Worm (Caenorhabditis elegans): Measurements from ENCODE around the gene B0303.7.

B0303.7 gene

ce11 chrIII:8718592-8718991 lies 25.2 kb downstream of the B0303.7 start:
- no peak for TF ChIP-seq Y48G9A.11 (GFP tag; IDR thresholded peaks at IDR 0.05)
- no peak for TF ChIP-seq hif-1 (tag; optimal IDR thresholded peaks at IDR 0.05)
- TF ChIP-seq fos-1 (tag; optimal IDR thresholded peaks at IDR 0.05), result no peak
- peak; percentile 47 for TF ChIP-seq T20F7.1 (GFP tag; optimal IDR thresholded peaks at IDR 0.05)
- TF ChIP-seq dve-1 (tag; optimal IDR thresholded peaks at IDR 0.05; ENCODE audit: insufficient read depth), result peak; percentile 49
- peak; percentile 9 for TF ChIP-seq aha-1 (tag)
- TF ChIP-seq pqm-1 (tag; optimal IDR thresholded peaks at IDR 0.05), result peak; percentile 67
- no peak for TF ChIP-seq daf-16 (GFP tag; optimal IDR thresholded peaks at IDR 0.05)
- TF ChIP-seq daf-16 (tag; optimal IDR thresholded peaks at IDR 0.05), result peak; percentile 72
- TF ChIP-seq hlh-30 (tag; optimal IDR thresholded peaks at IDR 0.05; ENCODE audit: insufficient read depth), result no peak
- TF ChIP-seq skn-1 (tag; optimal IDR thresholded peaks at IDR 0.05), result no peak
- peak; percentile 19 for TF ChIP-seq nhr-77 (tag; optimal IDR thresholded peaks at IDR 0.05)

DNA sequence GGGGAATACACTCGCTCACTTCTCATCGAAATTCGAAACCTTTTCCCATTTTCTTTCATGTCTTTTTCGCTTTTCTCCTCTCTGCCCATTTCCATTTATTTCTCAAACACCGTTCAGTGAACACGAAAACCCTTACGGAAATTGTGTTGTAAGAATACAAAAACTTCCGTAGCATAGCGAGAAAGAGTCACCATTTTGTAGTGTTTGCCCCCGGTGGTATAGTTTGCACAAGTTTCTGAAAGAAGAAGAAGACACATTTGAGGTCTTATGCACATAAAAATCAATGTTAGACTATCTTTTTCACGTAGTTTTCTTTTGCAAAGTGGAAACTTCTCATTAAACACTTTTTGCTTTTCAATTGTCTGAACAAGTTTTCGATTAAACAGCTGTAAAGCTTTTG lies 25.7 kb downstream of the B0303.7 start:
- peak; percentile 93 for TF ChIP-seq nhr-28 (tag; optimal IDR thresholded peaks at IDR 0.05)
- no peak for TF ChIP-seq hlh-11 (tag; optimal IDR thresholded peaks at IDR 0.05)

- TF ChIP-seq duxl-1 (tag; optimal IDR thresholded peaks at IDR 0.05; ENCODE audit: poor library complexity) (no peak), ztf-11 (tag; optimal IDR thresholded peaks at IDR 0.05) (no peak), lsy-2 (tag; optimal IDR thresholded peaks at IDR 0.05) (no peak), pha-4 (GFP tag; IDR thresholded peaks at IDR 0.05) (no peak), pha-4 (tag; optimal IDR thresholded peaks at IDR 0.05) (peak; percentile 83), nhr-11 (tag; optimal IDR thresholded peaks at IDR 0.05) (no peak), hlh-30 (tag; optimal IDR thresholded peaks at IDR 0.05; ENCODE audit: insufficient read depth) (no peak), tag-97 (GFP tag; IDR thresholded peaks at IDR 0.05) (no peak), daf-19 (GFP tag; conservative IDR thresholded peaks at IDR 0.05) (no peak)
These were observed 26.4 kb downstream of the B0303.7 start, which contains the start of gene hipr-1 for ce11 chrIII:8719769-8720252. TSS of gene hipr-1 (plus strand) at chrIII:8720202.

DNA sequence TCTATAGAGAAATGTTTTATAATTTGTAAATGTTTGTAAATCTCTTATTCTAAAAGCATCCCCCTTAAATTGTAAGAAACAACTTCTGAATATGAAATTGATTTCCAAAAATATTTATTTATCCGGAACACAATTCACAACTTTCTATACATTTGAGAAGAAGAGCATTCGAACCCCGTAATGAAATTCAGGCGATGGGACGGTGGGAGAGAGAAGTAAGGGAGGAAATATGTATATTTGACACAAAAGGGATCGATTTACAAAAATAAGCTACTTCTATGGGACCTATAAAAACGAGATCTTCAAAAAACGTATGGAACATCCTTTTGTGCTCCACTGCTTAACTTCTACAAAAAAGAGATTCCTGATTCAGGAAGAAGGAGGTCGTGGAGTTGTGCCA lies 31.8 kb downstream of the B0303.7 start:
- no peak for TF ChIP-seq snpc-4 (tag; optimal IDR thresholded peaks at IDR 0.05)
- no peak for TF ChIP-seq tag-97 (GFP tag; IDR thresholded peaks at IDR 0.05)
- no peak for TF ChIP-seq F26F4.8 (GFP tag; conservative IDR thresholded peaks at IDR 0.05)
- TF ChIP-seq php-3 (GFP tag; IDR thresholded peaks at IDR 0.05), result no peak
- TF ChIP-seq arid-1 (GFP tag; conservative IDR thresholded peaks at IDR 0.05), result no peak

- TF ChIP-seq aha-1 (tag) (peak; percentile 60), dmd-9 (GFP tag; IDR thresholded peaks at IDR 0.05) (no peak), ceh-44 (GFP tag; IDR thresholded peaks at IDR 0.05) (no peak), unc-62 (GFP tag; optimal IDR thresholded peaks at IDR 0.05 in 1 of 2) (peak in 1 of 2 experiments; percentile 98), unc-62 (tag; optimal IDR thresholded peaks at IDR 0.05) (no peak), duxl-1 (tag; optimal IDR thresholded peaks at IDR 0.05; ENCODE audit: poor library complexity) (no peak)
These were observed 32.8 kb downstream of the B0303.7 start for ce11 chrIII:8726019-8726894.

DNA sequence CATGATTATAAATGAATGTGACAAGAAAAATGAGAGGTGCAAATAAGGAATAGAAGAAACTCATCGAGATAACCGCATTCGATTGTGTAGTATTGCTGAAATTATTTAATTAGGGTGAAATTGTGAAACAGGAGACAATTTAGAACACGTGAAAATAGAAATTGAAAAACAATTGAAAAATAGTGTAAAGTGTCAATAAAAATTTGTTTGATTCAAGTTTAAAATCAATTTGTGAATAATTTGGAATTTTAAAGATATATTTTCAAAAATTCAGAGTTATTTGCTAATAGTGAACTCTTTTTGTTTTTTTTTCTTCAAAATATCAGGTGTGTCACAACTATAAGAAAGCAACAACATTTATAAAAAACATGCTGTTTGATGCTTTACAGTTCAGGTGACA lies 37.9 kb downstream of the B0303.7 start, which contains the start of gene ZK370.4:
Gene ZK370.4, minus strand, starts transcription at position 101 of the 400 bp plus-strand sequence.
- TF ChIP-seq aha-1 (tag) (peak; percentile 89), tag-97 (GFP tag; IDR thresholded peaks at IDR 0.05) (no peak), spr-3 (GFP tag; optimal IDR thresholded peaks at IDR 0.05) (no peak)

All from whole organism, L4 larva.